Worm (Caenorhabditis elegans) whole organism, L2 larva: ENCODE results near the gene F46C5.7.

Experiments
- Y55F3AM.14 ChIP-seq: fragments of 200-800 bp; sonication (Bioruptor generic); optimal IDR thresholded peaks from 2 replicates; lab custom pipeline; 2018; ENCODE audit warnings: mild to moderate bottlenecking, missing genetic modification characterization, missing compliant biosample characterization
- ceh-82 ChIP-seq: fragments of 150-350 bp; optimal IDR thresholded peaks from 2 replicates; lab custom pipeline; 2014; ENCODE audit warnings: missing biosample characterization, missing genetic modification characterization
- elt-1 ChIP-seq: fragments of 150-350 bp; optimal IDR thresholded peaks from 2 replicates; lab custom pipeline; 2014; ENCODE audit warnings: missing biosample characterization, missing genetic modification characterization
- elt-3 ChIP-seq: sonication (generic microtip); optimal IDR thresholded peaks from 2 replicates; lab custom pipeline; 2017; ENCODE audit warnings: missing biosample characterization, missing genetic modification characterization
- unc-39 ChIP-seq: fragments of 150-350 bp; optimal IDR thresholded peaks from 2 replicates; lab custom pipeline; 2014; ENCODE audit warnings: missing biosample characterization, missing genetic modification characterization

DNA sequence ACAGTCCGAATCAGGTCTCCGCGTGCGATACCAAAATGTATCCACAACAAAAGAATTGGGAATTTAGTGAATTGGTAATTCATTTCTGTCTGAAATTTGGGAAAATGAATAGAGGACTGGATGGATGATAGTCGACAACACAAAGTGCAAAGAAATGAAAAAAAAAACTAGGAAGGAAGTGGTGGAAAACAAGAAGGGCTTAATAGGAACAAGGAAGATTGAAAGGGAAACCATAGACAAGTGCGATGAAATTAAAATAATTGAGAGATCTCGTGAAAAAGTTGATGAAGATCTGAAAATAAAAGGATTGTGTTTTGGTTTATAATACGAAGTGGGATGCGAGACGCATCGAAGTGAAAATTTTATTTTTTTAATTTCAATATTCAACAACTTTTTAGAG lies 45.1 kb upstream of the F46C5.7 start, which contains the start of gene F07H5.7:
- no peak for TF ChIP-seq unc-39 (tag; lab: Kevin White, UChicago)
- no peak for TF ChIP-seq ceh-82 (tag; lab: Kevin White, UChicago)
- TF ChIP-seq elt-3 (tag; lab: Kevin White, UChicago), result no peak
- TF ChIP-seq Y55F3AM.14 (GFP tag; lab: Kevin White, UChicago), result no peak
- no peak for TF ChIP-seq elt-1 (tag; lab: Kevin White, UChicago)
